Worm (Caenorhabditis elegans) whole organism, L4 larva: ENCODE results near the gene ZK666.15.

ENCODE experiments used
- D1046.2 ChIP-seq: fragments of 200-800 bp; sonication (Bioruptor generic); IDR thresholded peaks from 2 replicates; pipeline ENCODE4 v1.3.6; 2022; ENCODE audit warnings: missing genetic modification characterization, missing compliant biosample characterization
- F49E8.2 ChIP-seq: sonication (generic microtip); optimal IDR thresholded peaks from 2 replicates; lab custom pipeline; 2016; ENCODE audit warnings: missing compliant biosample characterization, mild to moderate bottlenecking, missing genetic modification characterization, borderline replicate concordance
- T26A8.4 ChIP-seq: fragments of 200-800 bp; sonication (Bioruptor generic); IDR thresholded peaks from 2 replicates; pipeline ENCODE4 v1.3.6; 2022; ENCODE audit warnings: missing genetic modification characterization, missing compliant biosample characterization
- Y105C5A.15 ChIP-seq: fragments of 200-800 bp; sonication (Bioruptor generic); IDR thresholded peaks from 2 replicates; pipeline ENCODE4 v1.3.6; 2022; ENCODE audit warnings: missing genetic modification characterization, missing compliant biosample characterization
- ZK546.5 ChIP-seq, 2 experiments: sonication (generic microtip); optimal IDR thresholded peaks; 2 replicates each; lab custom pipeline; 2017; ENCODE audit warnings: missing biosample characterization in 2 of 2, missing genetic modification characterization in 2 of 2
- aha-1 ChIP-seq: fragments of 150-350 bp; peaks from one replicate; lab custom pipeline; 2014; ENCODE audit warnings: missing biosample characterization, missing genetic modification characterization
- arid-1 ChIP-seq: fragments of 200-800 bp; sonication (Bioruptor generic); conservative IDR thresholded peaks from 2 replicates; pipeline ENCODE4 v1.3.6; 2022; ENCODE audit warnings: missing genetic modification reagents, missing genetic modification characterization, missing compliant biosample characterization
- ceh-28 ChIP-seq: fragments of 150-350 bp; optimal IDR thresholded peaks from 2 replicates; lab custom pipeline; 2014; ENCODE audit warnings: missing biosample characterization, missing genetic modification reagents, missing genetic modification characterization
- ceh-44 ChIP-seq: fragments of 200-800 bp; sonication (Bioruptor generic); IDR thresholded peaks from 2 replicates; pipeline ENCODE4 v1.3.6; 2022; ENCODE audit warnings: missing genetic modification reagents, missing genetic modification characterization, missing compliant biosample characterization
- cey-2 ChIP-seq: sonication (generic microtip); optimal IDR thresholded peaks from 3 replicates; lab custom pipeline; 2017; ENCODE audit warnings: missing genetic modification characterization, mild to moderate bottlenecking, missing compliant biosample characterization, antibody characterized with exemption, borderline replicate concordance; ENCODE audit not compliant: insufficient read depth
- daf-16 ChIP-seq, 3 experiments: sonication (generic microtip); optimal IDR thresholded peaks; 2 replicates each; lab custom pipeline; 2016 to 2017; ENCODE audit warnings: missing genetic modification characterization in 3 of 3, missing genetic modification reagents in 3 of 3, mild to moderate bottlenecking in 2 of 3, missing compliant biosample characterization in 2 of 3, missing biosample characterization in 1 of 3, moderate library complexity in 1 of 3
- daf-8 ChIP-seq: fragments of 200-800 bp; sonication (Bioruptor generic); IDR thresholded peaks from 2 replicates; pipeline ENCODE4 v1.3.6; 2022; ENCODE audit warnings: missing genetic modification characterization, missing compliant biosample characterization
- dmd-6 ChIP-seq: fragments of 200-800 bp; sonication (Bioruptor generic); IDR thresholded peaks from 2 replicates; pipeline ENCODE4 v1.3.6; 2022; ENCODE audit warnings: missing genetic modification reagents, missing genetic modification characterization, missing compliant biosample characterization
- duxl-1 ChIP-seq: sonication (generic microtip); optimal IDR thresholded peaks from 2 replicates; lab custom pipeline; 2016; ENCODE audit warnings: mild to moderate bottlenecking, missing genetic modification characterization, moderate library complexity, missing compliant biosample characterization; ENCODE audit not compliant: poor library complexity
- hlh-30 ChIP-seq: sonication (generic microtip); optimal IDR thresholded peaks from 2 replicates; lab custom pipeline; 2017; ENCODE audit warnings: antibody characterized with exemption, mild to moderate bottlenecking, missing genetic modification characterization, missing compliant biosample characterization; ENCODE audit not compliant: insufficient read depth
- jun-1 ChIP-seq: fragments of 150-350 bp; optimal IDR thresholded peaks from 2 replicates; lab custom pipeline; 2014; ENCODE audit warnings: missing biosample characterization, missing genetic modification reagents, missing genetic modification characterization
- lin-1 ChIP-seq: fragments of 200-800 bp; sonication (Bioruptor generic); IDR thresholded peaks from 2 replicates; pipeline ENCODE4 v1.3.6; 2022; ENCODE audit warnings: missing genetic modification reagents, missing genetic modification characterization, missing compliant biosample characterization
- madf-5 ChIP-seq, 2 experiments: fragments of 200-800 bp; sonication (Bioruptor generic); IDR thresholded peaks; 2 replicates each; pipeline ENCODE4 v1.3.6; 2022; ENCODE audit warnings: missing compliant biosample characterization in 2 of 2, missing genetic modification characterization in 2 of 2
- mdl-1 ChIP-seq, 2 experiments: fragments of 150-350 bp in 1 of 2; sonication (generic microtip) in 1 of 2; optimal IDR thresholded peaks; 2 replicates each; lab custom pipeline; 2014 to 2017; ENCODE audit warnings: missing biosample characterization in 2 of 2, missing genetic modification characterization in 2 of 2
- mep-1 ChIP-seq: fragments of 150-350 bp; sonication (generic microtip); optimal IDR thresholded peaks from 3 replicates; lab custom pipeline; 2014; ENCODE audit warnings: missing biosample characterization, missing genetic modification characterization
- mxl-3 ChIP-seq: fragments of 200-800 bp; sonication (Bioruptor generic); optimal IDR thresholded peaks from 2 replicates; lab custom pipeline; 2018; ENCODE audit warnings: mild to moderate bottlenecking, missing genetic modification characterization, missing compliant biosample characterization
- nhr-237 ChIP-seq: sonication (generic microtip); optimal IDR thresholded peaks from 2 replicates; lab custom pipeline; 2017; ENCODE audit warnings: missing biosample characterization, missing genetic modification characterization
- nhr-25 ChIP-seq: sonication (generic microtip); optimal IDR thresholded peaks from 2 replicates; lab custom pipeline; 2017; ENCODE audit warnings: missing genetic modification characterization, mild to moderate bottlenecking, missing compliant biosample characterization, antibody characterized with exemption, moderate library complexity, borderline replicate concordance; ENCODE audit not compliant: insufficient read depth
- nhr-28 ChIP-seq: fragments of 150-350 bp; optimal IDR thresholded peaks from 2 replicates; lab custom pipeline; 2014; ENCODE audit warnings: missing biosample characterization, missing genetic modification characterization
- nhr-41 ChIP-seq: fragments of 200-800 bp; sonication (Bioruptor generic); IDR thresholded peaks from 2 replicates; pipeline ENCODE4 v1.3.6; 2022; ENCODE audit warnings: missing genetic modification reagents, missing genetic modification characterization, missing compliant biosample characterization
- nhr-76 ChIP-seq: fragments of 150-350 bp; optimal IDR thresholded peaks from 2 replicates; lab custom pipeline; 2014; ENCODE audit warnings: missing biosample characterization, missing genetic modification characterization
- pha-4 ChIP-seq, 2 experiments: fragments of 150-350 bp in 1 of 2; fragments of 200-800 bp in 1 of 2; sonication (Bioruptor generic) in 1 of 2; IDR thresholded peaks in 1 of 2; optimal IDR thresholded peaks in 1 of 2; 2 replicates each; pipeline versions ENCODE4 v1.3.6 to Lab custom; 2014 to 2022; ENCODE audit warnings: missing genetic modification characterization in 2 of 2, missing genetic modification reagents in 2 of 2, missing biosample characterization in 1 of 2, missing compliant biosample characterization in 1 of 2
- php-3 ChIP-seq: fragments of 200-800 bp; sonication (Bioruptor generic); IDR thresholded peaks from 2 replicates; pipeline ENCODE4 v1.3.6; 2022; ENCODE audit warnings: missing genetic modification reagents, missing genetic modification characterization, missing compliant biosample characterization
- pqm-1 ChIP-seq: sonication (generic microtip); optimal IDR thresholded peaks from 2 replicates; lab custom pipeline; 2017; ENCODE audit warnings: missing biosample characterization, missing genetic modification characterization
- saeg-2 ChIP-seq: fragments of 200-800 bp; sonication (Bioruptor generic); IDR thresholded peaks from 2 replicates; pipeline ENCODE4 v1.3.6; 2022; ENCODE audit warnings: missing genetic modification reagents, missing genetic modification characterization, missing compliant biosample characterization
- skn-1 ChIP-seq: fragments of 150-350 bp; optimal IDR thresholded peaks from 2 replicates; lab custom pipeline; 2014; ENCODE audit warnings: missing biosample characterization, missing genetic modification characterization
- spr-1 ChIP-seq: sonication (generic microtip); optimal IDR thresholded peaks from 2 replicates; lab custom pipeline; 2016; ENCODE audit warnings: mild to moderate bottlenecking, missing genetic modification characterization, missing compliant biosample characterization
- spr-3 ChIP-seq: fragments of 200-800 bp; sonication (Bioruptor generic); optimal IDR thresholded peaks from 2 replicates; lab custom pipeline; 2018; ENCODE audit warnings: mild to moderate bottlenecking, missing genetic modification characterization, missing compliant biosample characterization
- unc-130 ChIP-seq: sonication (generic microtip); optimal IDR thresholded peaks from 2 replicates; lab custom pipeline; 2016; ENCODE audit warnings: missing genetic modification reagents, missing genetic modification characterization, missing compliant biosample characterization
- unc-62 ChIP-seq, 3 experiments: fragments of 150-350 bp in 1 of 3; sonication (generic microtip); optimal IDR thresholded peaks in 2 of 3; peaks in 1 of 3; 1 replicate in 1 of 3; 2 replicates in 2 of 3; lab custom pipeline; 2014 to 2017; ENCODE audit warnings: missing biosample characterization in 3 of 3, missing genetic modification characterization in 3 of 3, missing genetic modification reagents in 3 of 3, missing genotype in 1 of 3
- zip-11 ChIP-seq: fragments of 200-800 bp; sonication (Bioruptor generic); IDR thresholded peaks from 2 replicates; pipeline ENCODE4 v1.3.6; 2022; ENCODE audit warnings: missing genetic modification characterization, missing compliant biosample characterization
- zip-2 ChIP-seq: fragments of 150-350 bp; optimal IDR thresholded peaks from 2 replicates; lab custom pipeline; 2014; ENCODE audit warnings: missing biosample characterization, missing genetic modification characterization

The ZK666.15 gene

DNA sequence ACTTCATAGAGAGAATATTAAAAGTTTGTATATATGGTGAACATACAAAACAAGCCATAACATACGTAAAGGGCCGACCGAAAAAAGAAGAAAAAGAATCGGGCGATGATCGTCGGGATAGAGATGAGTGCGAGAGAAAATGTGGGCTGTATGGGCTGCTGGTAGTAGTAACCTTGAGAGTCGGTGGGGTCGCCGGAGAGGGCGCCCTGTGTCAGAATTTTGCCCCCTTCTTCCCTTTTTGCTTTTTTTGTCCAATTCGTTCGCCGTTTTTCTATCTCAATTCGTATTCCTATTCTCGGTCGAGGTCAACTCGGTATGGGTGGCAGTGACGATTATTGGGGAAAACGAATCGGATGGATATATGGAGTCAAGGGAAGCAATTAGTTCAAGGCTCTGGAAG is 19.1 kb downstream of the ZK666.15 start:
- TF ChIP-seq unc-62 (GFP tag; optimal IDR thresholded peaks at IDR 0.05 in 1 of 2; lab: Kevin White, UChicago) (peak in 1 of 2 experiments; percentile 81), unc-62 (tag; optimal IDR thresholded peaks at IDR 0.05; lab: Kevin White, UChicago) (no peak), zip-11 (GFP tag; lab: Robert Waterston, UW) (no peak), php-3 (GFP tag; lab: Robert Waterston, UW) (no peak), nhr-25 (tag; lab: Kevin White, UChicago) (peak; percentile 71), spr-3 (GFP tag; lab: Kevin White, UChicago) (no peak), mdl-1 (tag; optimal IDR thresholded peaks at IDR 0.05; lab: Kevin White, UChicago) (no peak), nhr-28 (peak; percentile 13), madf-5 (GFP tag; IDR thresholded peaks at IDR 0.05; lab: Robert Waterston, UW) (no peak), nhr-41 (GFP tag; lab: Robert Waterston, UW) (no peak), F49E8.2 (tag; lab: Kevin White, UChicago) (no peak), arid-1 (GFP tag; lab: Robert Waterston, UW) (no peak), zip-2 (no peak), skn-1 (tag; lab: Kevin White, UChicago) (no peak), ceh-44 (GFP tag; lab: Robert Waterston, UW) (no peak), mep-1 (tag; lab: Kevin White, UChicago) (no peak), unc-130 (GFP tag; lab: Kevin White, UChicago) (no peak), lin-1 (GFP tag; lab: Robert Waterston, UW) (no peak)

DNA sequence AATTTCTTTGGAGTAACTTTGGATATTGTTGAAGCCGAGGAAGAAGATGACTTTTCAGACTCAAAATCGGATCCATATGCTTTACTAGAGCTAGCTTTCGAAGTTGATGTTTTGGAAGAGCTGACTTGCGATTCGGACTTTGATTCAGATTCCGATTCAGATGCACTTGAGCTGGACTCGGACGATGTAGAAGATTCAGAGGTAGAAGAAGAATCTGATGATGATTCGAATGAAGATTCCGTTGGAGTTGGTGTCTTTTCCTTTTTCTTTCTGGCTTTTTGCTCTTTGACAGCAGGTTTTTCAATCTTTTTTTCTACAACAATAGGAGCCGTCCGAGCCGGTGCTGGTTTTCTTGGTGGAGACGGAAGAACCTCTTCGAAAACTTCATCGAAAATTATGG is 21.1 kb downstream of the ZK666.15 start:
- peak in 1 of 2 experiments; percentile 90 for TF ChIP-seq unc-62 (GFP tag; optimal IDR thresholded peaks at IDR 0.05 in 1 of 2; lab: Kevin White, UChicago)
- no peak for TF ChIP-seq unc-62 (tag; optimal IDR thresholded peaks at IDR 0.05; lab: Kevin White, UChicago)
- TF ChIP-seq daf-8 (GFP tag; lab: Robert Waterston, UW) = no peak
- TF ChIP-seq aha-1 = peak; percentile 5
- TF ChIP-seq daf-16 (GFP tag; optimal IDR thresholded peaks at IDR 0.05; lab: Kevin White, UChicago) = no peak
- no peak for TF ChIP-seq daf-16 (tag; optimal IDR thresholded peaks at IDR 0.05; lab: Kevin White, UChicago)

DNA sequence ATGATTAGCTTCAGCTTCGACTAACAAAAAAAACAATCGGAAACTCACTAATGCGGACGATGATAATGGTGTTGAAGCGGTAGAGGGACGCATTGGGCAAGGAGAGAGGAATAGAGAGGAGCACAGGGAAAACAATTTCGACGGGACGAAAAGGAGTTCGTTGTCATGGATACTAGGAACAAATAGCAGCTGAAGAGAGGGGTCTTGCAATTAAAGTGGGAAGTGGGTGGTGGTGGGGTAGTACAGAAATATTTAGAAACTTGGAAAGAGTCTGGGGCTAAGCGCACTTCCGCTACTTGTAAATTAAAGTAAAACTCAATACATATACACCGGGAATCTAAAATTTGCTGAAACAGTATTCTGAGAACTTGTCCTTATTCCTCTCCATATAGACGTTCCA is 22.9 kb downstream of the ZK666.15 start, which contains the start of gene F59B10.2:
Gene F59B10.2, minus strand, starts transcription at position 101 of the 400 bp plus-strand sequence.
- TF ChIP-seq saeg-2 (no peak), mdl-1 (tag; optimal IDR thresholded peaks at IDR 0.05; lab: Kevin White, UChicago) (no peak), unc-130 (GFP tag; lab: Kevin White, UChicago) (no peak), D1046.2 (no peak), cey-2 (tag; lab: Kevin White, UChicago) (no peak), nhr-237 (no peak), nhr-76 (tag; lab: Kevin White, UChicago) (no peak), ceh-28 (tag; lab: Kevin White, UChicago) (no peak), duxl-1 (tag; lab: Kevin White, UChicago) (no peak), spr-1 (no peak), Y105C5A.15 (GFP tag; lab: Robert Waterston, UW) (no peak), T26A8.4 (GFP tag; lab: Robert Waterston, UW) (no peak), pqm-1 (tag; lab: Kevin White, UChicago) (no peak), hlh-30 (tag; lab: Kevin White, UChicago) (no peak), dmd-6 (GFP tag; lab: Robert Waterston, UW) (no peak), mxl-3 (GFP tag; lab: Kevin White, UChicago) (no peak), jun-1 (no peak), ZK546.5 (tag; optimal IDR thresholded peaks at IDR 0.05; lab: Kevin White, UChicago) (no peak), pha-4 (GFP tag; IDR thresholded peaks at IDR 0.05; lab: Robert Waterston, UW) (no peak), pha-4 (tag; optimal IDR thresholded peaks at IDR 0.05; lab: Kevin White, UChicago) (no peak)
